Fruit fly (Drosophila melanogaster): ENCODE data around the gene CCDC53.

Gene CCDC53

dm6 chr2L:8071112-8071976 is 30.4 kb downstream of the CCDC53 start, which contains the start of gene poe (continued):
- TF ChIP-seq esn (GFP tag; optimal IDR thresholded peaks at IDR 0.05) (peak; percentile 1), CG8319 (GFP tag; optimal IDR thresholded peaks at IDR 0.05) (no peak), CG15336 (GFP tag; IDR thresholded peaks at IDR 0.05) (peak; percentile 73), CG10669 (GFP tag; optimal IDR thresholded peaks at IDR 0.05) (no peak), svp (GFP tag) (no peak), Ets21C (GFP tag; optimal IDR thresholded peaks at IDR 0.05) (no peak), topi (GFP tag; optimal IDR thresholded peaks at IDR 0.05) (no peak), ss (GFP tag; optimal IDR thresholded peaks at IDR 0.05) (no peak), Eip75B (GFP tag; optimal IDR thresholded peaks at IDR 0.05) (no peak), CG6276 (GFP tag; optimal IDR thresholded peaks at IDR 0.05) (no peak)

dm6 chr2L:8072692-8073091 is 31.8 kb downstream of the CCDC53 start, which contains the start of the genes MED20 and Trf:
TSS of gene MED20 (minus strand) at chr2L:8072848.
TSS of gene Trf (plus strand) at chr2L:8072895.
- TF ChIP-seq achi (GFP tag; optimal IDR thresholded peaks at IDR 0.05), result no peak
- TF ChIP-seq CG1621 (tag; optimal IDR thresholded peaks at IDR 0.05), result no peak
- TF ChIP-seq acj6 (GFP tag; optimal IDR thresholded peaks at IDR 0.05), result no peak
- TF ChIP-seq fd59A (GFP tag; optimal IDR thresholded peaks at IDR 0.05), result no peak
- no peak for TF ChIP-seq CG6854 (GFP tag; optimal IDR thresholded peaks at IDR 0.05)
- TF ChIP-seq CG7368 (GFP tag; optimal IDR thresholded peaks at IDR 0.05), result no peak
- no peak for TF ChIP-seq OdsH (GFP tag; optimal IDR thresholded peaks at IDR 0.05)
- TF ChIP-seq Hr39 (GFP tag; optimal IDR thresholded peaks at IDR 0.05), result no peak

DNA sequence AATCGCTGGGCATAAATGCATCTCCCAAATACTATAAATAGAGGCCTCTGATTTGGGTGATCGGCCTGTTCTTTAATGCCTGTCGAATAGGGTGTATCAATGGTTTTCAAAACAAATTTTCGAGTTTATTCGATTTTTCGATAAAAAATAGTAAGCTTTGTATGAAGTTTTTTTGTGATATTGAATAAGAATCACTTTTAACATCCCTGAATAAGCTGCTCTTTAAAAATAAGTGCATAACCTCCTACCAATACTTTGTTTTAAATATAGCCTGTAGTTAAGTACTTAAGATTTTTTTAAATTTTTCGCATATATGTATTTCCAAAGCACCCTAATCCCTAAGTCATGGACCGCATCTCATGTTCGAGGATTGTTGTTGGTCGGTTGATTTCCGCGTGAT is 39.7 kb downstream of the CCDC53 start:
- TF ChIP-seq Lpt (GFP tag; optimal IDR thresholded peaks at IDR 0.05) (peak; percentile 9), CG8119 (GFP tag; IDR thresholded peaks at IDR 0.05) (peak; percentile 79), CG15336 (GFP tag; IDR thresholded peaks at IDR 0.05) (peak; percentile 85), CG6163 (GFP tag; IDR thresholded peaks at IDR 0.05) (no peak)

DNA sequence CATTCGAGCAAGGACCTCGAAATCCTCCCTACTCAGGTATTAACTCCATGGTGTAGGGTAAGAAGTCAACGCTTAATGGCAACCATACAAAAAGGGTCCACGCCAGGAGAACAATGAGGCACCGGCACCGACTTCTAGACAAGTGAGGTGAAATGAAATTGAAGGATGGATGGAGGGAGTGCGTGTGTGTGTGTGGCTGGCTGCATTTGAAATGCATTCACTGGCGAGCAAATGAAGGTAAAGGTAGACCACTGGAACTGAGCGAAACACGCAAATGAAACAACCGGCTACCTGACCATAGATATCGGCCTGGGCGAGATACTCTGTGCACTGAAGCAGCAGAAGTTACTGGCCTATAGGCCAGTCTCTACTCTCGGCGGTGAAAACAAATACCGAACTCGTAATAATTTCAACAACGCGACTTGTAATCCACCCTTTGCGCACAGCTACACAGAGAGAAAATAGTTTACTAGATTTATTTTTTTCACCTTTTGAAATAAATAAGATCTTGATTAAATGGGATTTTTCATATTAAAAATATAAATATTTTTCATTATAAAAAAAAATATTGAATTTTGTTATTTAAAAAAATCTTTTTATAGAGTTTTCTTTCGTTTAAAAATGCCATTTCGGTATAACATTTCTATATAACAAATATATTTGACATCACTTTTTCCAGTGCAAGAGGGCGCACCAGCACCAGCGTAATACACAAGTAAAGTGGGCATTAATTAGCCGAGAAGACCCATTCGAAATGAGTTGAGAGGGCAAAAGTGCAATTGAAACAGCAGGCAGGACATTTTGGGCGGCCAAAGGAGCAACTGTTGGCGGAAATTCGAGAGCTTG is 41.0 kb downstream of the CCDC53 start:
- TF ChIP-seq CG4318 (GFP tag; optimal IDR thresholded peaks at IDR 0.05) (peak; percentile 71), dsx (GFP tag; optimal IDR thresholded peaks at IDR 0.05; ENCODE audit: poor library complexity, severe bottlenecking) (no peak), CG6808 (GFP tag; optimal IDR thresholded peaks at IDR 0.05) (no peak), CG7368 (GFP tag; optimal IDR thresholded peaks at IDR 0.05) (no peak), CG6276 (GFP tag; optimal IDR thresholded peaks at IDR 0.05) (no peak), pdm3 (GFP tag; optimal IDR thresholded peaks at IDR 0.05) (peak; percentile 70), CG6163 (GFP tag; IDR thresholded peaks at IDR 0.05) (0 out of 3 replicates have a peak, but pooled peaks have one; percentile 17), Met (GFP tag; optimal IDR thresholded peaks at IDR 0.05) (no peak), OdsH (GFP tag; optimal IDR thresholded peaks at IDR 0.05) (peak; percentile 88), CG10631 (GFP tag; optimal IDR thresholded peaks at IDR 0.05) (peak; percentile 88), Lpt (GFP tag; optimal IDR thresholded peaks at IDR 0.05) (peak; percentile 60), CG11902 (GFP tag; optimal IDR thresholded peaks at IDR 0.05) (no peak), spab (GFP tag; optimal IDR thresholded peaks at IDR 0.05) (no peak), CG6854 (GFP tag; optimal IDR thresholded peaks at IDR 0.05) (peak; percentile 31), acj6 (GFP tag; optimal IDR thresholded peaks at IDR 0.05) (peak; percentile 83), Eip75B (GFP tag; optimal IDR thresholded peaks at IDR 0.05) (no peak), fd85E (GFP tag; optimal IDR thresholded peaks at IDR 0.05) (no peak), ss (GFP tag; optimal IDR thresholded peaks at IDR 0.05) (peak in 1 of 2 experiments; percentile 31), CG16779 (tag; optimal IDR thresholded peaks at IDR 0.05) (no peak), Eip93F (GFP tag; optimal IDR thresholded peaks at IDR 0.05) (no peak), Sox14 (GFP tag; optimal IDR thresholded peaks at IDR 0.05) (peak; percentile 57), Ets21C (GFP tag; optimal IDR thresholded peaks at IDR 0.05) (no peak), vri (GFP tag; optimal IDR thresholded peaks at IDR 0.05) (no peak), salr (GFP tag; optimal IDR thresholded peaks at IDR 0.05) (peak; percentile 48 to 84), CG32006 (GFP tag; optimal IDR thresholded peaks at IDR 0.05) (peak; percentile 93), cyc (GFP tag; optimal IDR thresholded peaks at IDR 0.05) (no peak), CG31627 (GFP tag; optimal IDR thresholded peaks at IDR 0.05) (peak; percentile 44), CG6792 (GFP tag; optimal IDR thresholded peaks at IDR 0.05) (peak; percentile 83), dac (GFP tag; optimal IDR thresholded peaks at IDR 0.05) (peak; percentile 53), CG3919 (GFP tag; optimal IDR thresholded peaks at IDR 0.05) (peak; percentile 42)
